Fruit fly (Drosophila melanogaster) whole organism, embryonic: ENCODE data around the gene CG5181.

ENCODE experiments used
- Ada2b ChIP-seq: fragments of 200-800 bp; sonication (Bioruptor generic); IDR thresholded peaks from 2 replicates; pipeline ENCODE4 v1.3.6; 2022; ENCODE audit warnings: missing biosample characterization, missing genetic modification characterization
- Aef1 ChIP-seq: fragments of 200-800 bp; sonication (Bioruptor generic); IDR thresholded peaks from 3 replicates; pipeline ENCODE4 v1.3.6; 2022; ENCODE audit warnings: missing biosample characterization, missing genetic modification characterization
- Awh ChIP-seq: fragments of 200-800 bp; sonication (Bioruptor generic); IDR thresholded peaks from 2 replicates; pipeline ENCODE4, ENCODE4 v1.3.6; 2022; ENCODE audit warnings: missing biosample characterization, missing genetic modification characterization
- CG10462 ChIP-seq: fragments of 200-800 bp; sonication (Bioruptor generic); optimal IDR thresholded peaks from 2 replicates; lab custom pipeline; 2016; ENCODE audit warnings: missing biosample characterization, missing genetic modification characterization
- CG12071 ChIP-seq: fragments of 200-800 bp; sonication (Bioruptor generic); optimal IDR thresholded peaks from 3 replicates; lab custom pipeline; 2018; ENCODE audit warnings: missing biosample characterization, mild to moderate bottlenecking, missing genetic modification characterization
- CG13296 ChIP-seq: fragments of 200-800 bp; sonication (Bioruptor generic); optimal IDR thresholded peaks from 3 replicates; lab custom pipeline; 2018; ENCODE audit warnings: missing biosample characterization, mild to moderate bottlenecking, missing genetic modification characterization
- CG14965 ChIP-seq: fragments of 200-800 bp; sonication (Bioruptor generic); optimal IDR thresholded peaks from 2 replicates; lab custom pipeline; 2016; ENCODE audit warnings: missing biosample characterization, missing genetic modification characterization, borderline replicate concordance
- CG16813 ChIP-seq: fragments of 200-800 bp; sonication (Bioruptor generic); IDR thresholded peaks from 3 replicates; pipeline ENCODE4 v1.3.6; 2022; ENCODE audit warnings: missing biosample characterization, missing genetic modification characterization; ENCODE audit not compliant: partially characterized antibody
- CG17328 ChIP-seq: fragments of 200-800 bp; sonication (Bioruptor generic); IDR thresholded peaks from 2 replicates; pipeline ENCODE4 v1.3.6; 2022; ENCODE audit warnings: missing biosample characterization, missing genetic modification characterization
- CG2678 ChIP-seq: fragments of 200-800 bp; sonication (Bioruptor generic); optimal IDR thresholded peaks from 3 replicates; lab custom pipeline; 2019; ENCODE audit warnings: missing biosample characterization, mild to moderate bottlenecking, missing genetic modification characterization, moderate library complexity
- CG42726 ChIP-seq: fragments of 200-800 bp; sonication (Bioruptor generic); IDR thresholded peaks from 2 replicates; pipeline ENCODE4 v1.3.6; 2022; ENCODE audit warnings: missing biosample characterization, missing genetic modification characterization; ENCODE audit not compliant: partially characterized antibody
- CG6272 ChIP-seq: fragments of 200-800 bp; sonication (Bioruptor generic); IDR thresholded peaks from 2 replicates; pipeline ENCODE4 v1.3.6; 2022; ENCODE audit warnings: missing biosample characterization, missing genetic modification characterization
- CG6813 ChIP-seq: fragments of 200-800 bp; sonication (Bioruptor generic); optimal IDR thresholded peaks from 2 replicates; lab custom pipeline; 2017; ENCODE audit warnings: missing biosample characterization, missing genetic modification characterization, mild to moderate bottlenecking, moderate library complexity, missing genetic modification reagents
- CG8478 ChIP-seq: fragments of >200 bp; optimal IDR thresholded peaks from 2 replicates; lab custom pipeline; 2018
- CG9932 ChIP-seq: fragments of 200-800 bp; sonication (Bioruptor generic); IDR thresholded peaks from 2 replicates; pipeline ENCODE4 v1.3.6; 2022; ENCODE audit warnings: missing biosample characterization, missing genetic modification characterization
- Deaf1 ChIP-seq: fragments of 200-800 bp; optimal IDR thresholded peaks from 3 replicates; lab custom pipeline; 2019; ENCODE audit warnings: missing biosample characterization, mild to moderate bottlenecking, missing genetic modification characterization, moderate library complexity
- Dip2 ChIP-seq: fragments of 200-800 bp; sonication (Bioruptor generic); IDR thresholded peaks from 2 replicates; pipeline ENCODE4 v1.3.6; 2022; ENCODE audit warnings: missing biosample characterization, missing genetic modification characterization
- ERR ChIP-seq: fragments of 200-800 bp; sonication (Bioruptor generic); optimal IDR thresholded peaks from 2 replicates; lab custom pipeline; 2016; ENCODE audit warnings: missing biosample characterization, missing genetic modification characterization
- Ets65A ChIP-seq: fragments of 200-800 bp; sonication (Bioruptor generic); peaks from one replicate; lab custom pipeline; 2016; ENCODE audit warnings: missing biosample characterization, missing genetic modification characterization
- HLHmδ ChIP-seq: fragments of 200-800 bp; sonication (Bioruptor generic); optimal IDR thresholded peaks from 2 replicates; lab custom pipeline; 2018; ENCODE audit warnings: missing biosample characterization, mild to moderate bottlenecking, missing genetic modification characterization, moderate library complexity
- Hr39 ChIP-seq: fragments of >200 bp; optimal IDR thresholded peaks from 2 replicates; lab custom pipeline; 2017
- Max ChIP-seq: fragments of 200-800 bp; sonication (Bioruptor generic); optimal IDR thresholded peaks from 2 replicates; lab custom pipeline; 2016; ENCODE audit warnings: missing biosample characterization, mild to moderate bottlenecking, missing genetic modification characterization
- NFAT ChIP-seq: fragments of 200-800 bp; sonication (Bioruptor generic); IDR thresholded peaks from 2 replicates; pipeline ENCODE4 v1.3.6; 2022; ENCODE audit warnings: missing biosample characterization, missing genetic modification characterization
- PHDP ChIP-seq: fragments of 200-800 bp; sonication (Bioruptor generic); optimal IDR thresholded peaks from 3 replicates; lab custom pipeline; 2018; ENCODE audit warnings: missing biosample characterization, mild to moderate bottlenecking, missing genetic modification characterization, moderate library complexity
- Ravus ChIP-seq: fragments of 200-800 bp; sonication (Bioruptor generic); IDR thresholded peaks from 2 replicates; pipeline ENCODE4 v1.3.6; 2022; ENCODE audit warnings: missing biosample characterization, missing genetic modification characterization
- Sry-β ChIP-seq: fragments of 200-800 bp; sonication (Bioruptor generic); optimal IDR thresholded peaks from 2 replicates; lab custom pipeline; 2018; ENCODE audit warnings: missing biosample characterization, mild to moderate bottlenecking, missing genetic modification characterization, moderate library complexity
- ab ChIP-seq: fragments of 200-800 bp; sonication (Bioruptor generic); optimal IDR thresholded peaks from 2 replicates; lab custom pipeline; 2016; ENCODE audit warnings: missing biosample characterization, missing genetic modification characterization
- ap ChIP-seq: fragments of 200-800 bp; sonication (Bioruptor generic); IDR thresholded peaks from 2 replicates; pipeline ENCODE4 v1.3.6; 2022; ENCODE audit warnings: missing biosample characterization, missing genetic modification characterization
- bab2 ChIP-seq: fragments of 200-800 bp; sonication (Bioruptor generic); optimal IDR thresholded peaks from 2 replicates; lab custom pipeline; 2016; ENCODE audit warnings: missing biosample characterization, missing genetic modification characterization
- br ChIP-seq: fragments of >200 bp; optimal IDR thresholded peaks from 2 replicates; lab custom pipeline; 2017
- caup ChIP-seq: fragments of 200-800 bp; sonication (Bioruptor generic); optimal IDR thresholded peaks from 3 replicates; lab custom pipeline; 2017; ENCODE audit warnings: missing biosample characterization, mild to moderate bottlenecking, missing genetic modification characterization, moderate library complexity; ENCODE audit not compliant: severe bottlenecking
- cg ChIP-seq: fragments of 200-800 bp; sonication (Bioruptor generic); optimal IDR thresholded peaks from 3 replicates; lab custom pipeline; 2019; ENCODE audit warnings: missing biosample characterization, mild to moderate bottlenecking, missing genetic modification characterization, moderate library complexity
- chif ChIP-seq, 2 experiments: fragments of 200-800 bp; sonication (Bioruptor generic); optimal IDR thresholded peaks; 3 replicates each; lab custom pipeline; 2016; ENCODE audit warnings: missing biosample characterization in 2 of 2, missing genetic modification characterization in 2 of 2
- crol ChIP-seq: fragments of 200-800 bp; sonication (Bioruptor generic); IDR thresholded peaks from 2 replicates; pipeline ENCODE4 v1.3.6; 2022; ENCODE audit warnings: missing biosample characterization, missing genetic modification characterization
- danr ChIP-seq: fragments of 200-800 bp; sonication (Bioruptor generic); IDR thresholded peaks from 2 replicates; pipeline ENCODE4 v1.3.6; 2022; ENCODE audit warnings: missing biosample characterization, missing genetic modification characterization
- eve ChIP-seq, 2 experiments: fragments of >200 bp; optimal IDR thresholded peaks; 2 replicates each; lab custom pipeline; 2017; ENCODE audit warnings: missing biosample characterization in 2 of 2, missing genetic modification characterization in 2 of 2
- hkb ChIP-seq, 2 experiments: fragments of 200-800 bp in 1 of 2; fragments of >200 bp in 1 of 2; sonication (Bioruptor generic) in 1 of 2; IDR thresholded peaks in 1 of 2; optimal IDR thresholded peaks in 1 of 2; 2 replicates each; pipeline versions ENCODE4 v1.3.6 to Lab custom; 2017 to 2022; ENCODE audit warnings: missing biosample characterization in 1 of 2, missing genetic modification characterization in 1 of 2
- ken ChIP-seq: fragments of 200-800 bp; sonication (Bioruptor generic); IDR thresholded peaks from 3 replicates; pipeline ENCODE4 v1.3.6; 2022; ENCODE audit warnings: missing biosample characterization, missing genetic modification characterization
- lbe ChIP-seq: fragments of 200-800 bp; sonication (Bioruptor generic); optimal IDR thresholded peaks from 2 replicates; lab custom pipeline; 2016; ENCODE audit warnings: missing biosample characterization, mild to moderate bottlenecking, missing genetic modification characterization
- nom ChIP-seq: fragments of 200-800 bp; sonication (Bioruptor generic); optimal IDR thresholded peaks from 2 replicates; lab custom pipeline; 2017; ENCODE audit warnings: missing biosample characterization, missing genetic modification characterization, mild to moderate bottlenecking, moderate library complexity, missing genetic modification reagents
- pum ChIP-seq: fragments of 200-800 bp; sonication (Bioruptor generic); optimal IDR thresholded peaks from 2 replicates; lab custom pipeline; 2016; ENCODE audit warnings: missing biosample characterization, missing genetic modification characterization
- schlank ChIP-seq: fragments of 200-800 bp; sonication (Bioruptor generic); optimal IDR thresholded peaks from 2 replicates; lab custom pipeline; 2018; ENCODE audit warnings: missing biosample characterization, mild to moderate bottlenecking, missing genetic modification characterization
- sens-2 ChIP-seq: fragments of 200-800 bp; sonication (Bioruptor generic); IDR thresholded peaks from 2 replicates; pipeline ENCODE4 v1.3.6; 2022; ENCODE audit warnings: missing biosample characterization, missing genetic modification characterization
- stwl ChIP-seq: fragments of 200-800 bp; sonication (Bioruptor generic); optimal IDR thresholded peaks from 3 replicates; lab custom pipeline; 2018; ENCODE audit warnings: missing biosample characterization, mild to moderate bottlenecking, missing genetic modification characterization, moderate library complexity
- sug ChIP-seq: fragments of 200-800 bp; optimal IDR thresholded peaks from 2 replicates; lab custom pipeline; 2019; ENCODE audit warnings: missing biosample characterization, mild to moderate bottlenecking, missing genetic modification characterization, moderate library complexity
- tna ChIP-seq: fragments of 200-800 bp; sonication (Bioruptor generic); IDR thresholded peaks from 2 replicates; pipeline ENCODE4 v1.3.6; 2022; ENCODE audit warnings: missing biosample characterization, missing genetic modification characterization; ENCODE audit not compliant: partially characterized antibody
- tx ChIP-seq: fragments of 200-800 bp; sonication (Bioruptor generic); optimal IDR thresholded peaks from 2 replicates; lab custom pipeline; 2016; ENCODE audit warnings: missing biosample characterization, missing genetic modification characterization
- wdn ChIP-seq: fragments of 200-800 bp; sonication (Bioruptor generic); IDR thresholded peaks from 2 replicates; pipeline ENCODE4 v1.3.6; 2022; ENCODE audit warnings: missing biosample characterization, missing genetic modification characterization
- yki ChIP-seq: fragments of >200 bp; optimal IDR thresholded peaks from 3 replicates; lab custom pipeline; 2018

Gene CG5181

dm6 chr2L:7420305-7421287, 11.0 kb upstream of the CG5181 start (continued):
- TF ChIP-seq NFAT (GFP tag; lab: Robert Waterston, UW) (peak; percentile 65), CG42726 (GFP tag; lab: Robert Waterston, UW) (no peak), CG8478 (lab: Kevin White, UChicago) (no peak), CG13296 (GFP tag; lab: Kevin White, UChicago) (peak; percentile 29), CG9932 (peak; percentile 75), Sry-β (GFP tag; lab: Kevin White, UChicago) (no peak), nom (peak; percentile 84), CG6272 (GFP tag; lab: Robert Waterston, UW) (peak; percentile 67), yki (lab: Kevin White, UChicago) (no peak), cg (GFP tag; lab: Kevin White, UChicago) (no peak), lbe (GFP tag; lab: Kevin White, UChicago) (peak; percentile 80), tna (GFP tag; lab: Robert Waterston, UW) (no peak), wdn (peak; percentile 72), ab (GFP tag; lab: Kevin White, UChicago) (peak; percentile 34), Awh (GFP tag; lab: Robert Waterston, UW) (0 out of 2 replicates have a peak, but pooled peaks have one; percentile 21), Ravus (GFP tag; lab: Robert Waterston, UW) (peak; percentile 40), PHDP (tag; lab: Kevin White, UChicago) (peak; percentile 73), hkb (optimal IDR thresholded peaks at IDR 0.05; lab: Kevin White, UChicago) (no peak), hkb (GFP tag; IDR thresholded peaks at IDR 0.05; lab: Robert Waterston, UW) (peak; percentile 60), HLHmδ (GFP tag; lab: Kevin White, UChicago) (no peak), CG10462 (GFP tag; lab: Kevin White, UChicago) (no peak), chif (GFP tag; optimal IDR thresholded peaks at IDR 0.05; lab: Kevin White, UChicago) (peak; percentile 28 to 37), ap (GFP tag; lab: Robert Waterston, UW) (no peak), Hr39 (lab: Kevin White, UChicago) (no peak), pum (GFP tag; lab: Kevin White, UChicago) (peak; percentile 2), schlank (tag; lab: Kevin White, UChicago) (peak; percentile 73), sens-2 (no peak), CG16813 (no peak), caup (peak; percentile 71), br (lab: Kevin White, UChicago) (no peak), CG6813 (GFP tag; lab: Kevin White, UChicago) (peak; percentile 52), CG14965 (GFP tag; lab: Kevin White, UChicago) (no peak), sug (no peak), CG2678 (tag; lab: Kevin White, UChicago) (peak; percentile 73), bab2 (GFP tag; lab: Kevin White, UChicago) (peak; percentile 15), crol (GFP tag; lab: Robert Waterston, UW) (0 out of 2 replicates have a peak, but pooled peaks have one; percentile 36), CG12071 (GFP tag; lab: Kevin White, UChicago) (no peak), CG17328 (GFP tag; lab: Robert Waterston, UW) (peak; percentile 59), Deaf1 (tag; lab: Kevin White, UChicago) (no peak), Dip2 (GFP tag; lab: Robert Waterston, UW) (no peak), stwl (tag; lab: Kevin White, UChicago) (no peak), ken (GFP tag; lab: Robert Waterston, UW) (peak; percentile 30; the same call in 1 of the 3 replicates), Max (no peak), danr (GFP tag; lab: Robert Waterston, UW) (peak; percentile 37; the same call in 1 of the 2 replicates), Ada2b (GFP tag; lab: Robert Waterston, UW) (peak; percentile 70), ERR (GFP tag; lab: Kevin White, UChicago) (peak; percentile 69), eve (GFP tag; optimal IDR thresholded peaks at IDR 0.05; lab: Kevin White, UChicago) (peak in 1 of 2 experiments; percentile 7), tx (peak; percentile 68), Aef1 (GFP tag; lab: Robert Waterston, UW) (peak; percentile 54; the same call in 2 of the 3 replicates), Ets65A (peak; percentile 91)
